Fruit fly (Drosophila melanogaster) whole organism: Measurements from ENCODE around the gene Nepl19.
A peak's percentile ranks its signal among the peaks of the same experiment; 100 is the strongest.

Source experiments
- CG8478 ChIP-seq: fragments of >200 bp; optimal IDR thresholded peaks from 2 replicates; lab custom pipeline; 2018; ENCODE audit warnings: inconsistent platforms
- Dll ChIP-seq: fragments of >200 bp; optimal IDR thresholded peaks from 2 replicates; lab custom pipeline; 2017
- EcR ChIP-seq, 2 experiments: fragments of >200 bp; optimal IDR thresholded peaks; 2 replicates each; lab custom pipeline; 2017; ENCODE audit warnings: missing biosample characterization in 2 of 2, missing genetic modification characterization in 2 of 2, missing genetic modification reagents in 2 of 2
- pan ChIP-seq: fragments of >200 bp; optimal IDR thresholded peaks from 2 replicates; lab custom pipeline; 2017
- psq ChIP-seq: fragments of >200 bp; optimal IDR thresholded peaks from 2 replicates; lab custom pipeline; 2017
- usp ChIP-seq: fragments of >200 bp; optimal IDR thresholded peaks from 2 replicates; lab custom pipeline; 2017; ENCODE audit warnings: missing biosample characterization, missing genetic modification characterization, mixed read lengths

Gene Nepl19

dm6 chr3R:28847547-28848316, 32.2 kb downstream of the Nepl19 start:
- TF ChIP-seq CG8478 (lab: Kevin White, UChicago) (no peak), pan (lab: Kevin White, UChicago) (peak; percentile 31), EcR (GFP tag; optimal IDR thresholded peaks at IDR 0.05; lab: Kevin White, UChicago) (no peak)

- TF ChIP-seq pan (lab: Kevin White, UChicago) (peak; percentile 48), Dll (lab: Kevin White, UChicago) (no peak), EcR (GFP tag; optimal IDR thresholded peaks at IDR 0.05; lab: Kevin White, UChicago) (peak in 1 of 2 experiments; percentile 22)
These were observed 32.9 kb downstream of the Nepl19 start for dm6 chr3R:28846877-28847529.

- no peak for TF ChIP-seq pan (lab: Kevin White, UChicago)
- TF ChIP-seq Dll (lab: Kevin White, UChicago), result no peak
- TF ChIP-seq usp (GFP tag; lab: Kevin White, UChicago), result no peak
- TF ChIP-seq CG8478 (lab: Kevin White, UChicago), result no peak
- no peak for TF ChIP-seq psq (lab: Kevin White, UChicago)
- TF ChIP-seq EcR (GFP tag; optimal IDR thresholded peaks at IDR 0.05; lab: Kevin White, UChicago), result no peak
These were observed 33.9 kb downstream of the Nepl19 start for dm6 chr3R:28845981-28846380.

- no peak for TF ChIP-seq usp (GFP tag; lab: Kevin White, UChicago)
These were observed 34.5 kb downstream of the Nepl19 start for dm6 chr3R:28845377-28845876.

dm6 chr3R:28844611-28845376, 35.1 kb downstream of the Nepl19 start, which contains the start of the genes Apc and spg:
Apc (minus strand) TSS chr3R:28844748.
spg (plus strand) TSS chr3R:28845270.
- no peak for TF ChIP-seq psq (lab: Kevin White, UChicago)
- TF ChIP-seq CG8478 (lab: Kevin White, UChicago), result no peak
- no peak for TF ChIP-seq usp (GFP tag; lab: Kevin White, UChicago)
- no peak for TF ChIP-seq pan (lab: Kevin White, UChicago)
- no peak for TF ChIP-seq EcR (GFP tag; optimal IDR thresholded peaks at IDR 0.05; lab: Kevin White, UChicago)
- no peak for TF ChIP-seq Dll (lab: Kevin White, UChicago)

dm6 chr3R:28843776-28844610, 35.9 kb downstream of the Nepl19 start:
- TF ChIP-seq psq (lab: Kevin White, UChicago), result no peak
- TF ChIP-seq pan (lab: Kevin White, UChicago), result no peak
- TF ChIP-seq Dll (lab: Kevin White, UChicago), result no peak
- no peak for TF ChIP-seq usp (GFP tag; lab: Kevin White, UChicago)
- no peak for TF ChIP-seq CG8478 (lab: Kevin White, UChicago)
- TF ChIP-seq EcR (GFP tag; optimal IDR thresholded peaks at IDR 0.05; lab: Kevin White, UChicago), result no peak

dm6 chr3R:28842431-28842830, 37.5 kb downstream of the Nepl19 start:
- no peak for TF ChIP-seq Dll (lab: Kevin White, UChicago)

- no peak for TF ChIP-seq EcR (GFP tag; optimal IDR thresholded peaks at IDR 0.05; lab: Kevin White, UChicago)
- TF ChIP-seq Dll (lab: Kevin White, UChicago), result no peak
- no peak for TF ChIP-seq usp (GFP tag; lab: Kevin White, UChicago)
- no peak for TF ChIP-seq pan (lab: Kevin White, UChicago)
These were observed 38.0 kb downstream of the Nepl19 start for dm6 chr3R:28841968-28842367.

dm6 chr3R:28840620-28841019, 39.3 kb downstream of the Nepl19 start:
- TF ChIP-seq pan (lab: Kevin White, UChicago), result no peak
- no peak for TF ChIP-seq usp (GFP tag; lab: Kevin White, UChicago)
- no peak for TF ChIP-seq CG8478 (lab: Kevin White, UChicago)
- no peak for TF ChIP-seq EcR (GFP tag; optimal IDR thresholded peaks at IDR 0.05; lab: Kevin White, UChicago)
- no peak for TF ChIP-seq Dll (lab: Kevin White, UChicago)
- no peak for TF ChIP-seq psq (lab: Kevin White, UChicago)

- TF ChIP-seq usp (GFP tag; lab: Kevin White, UChicago), result no peak
- TF ChIP-seq CG8478 (lab: Kevin White, UChicago), result no peak
- TF ChIP-seq pan (lab: Kevin White, UChicago), result no peak
- no peak for TF ChIP-seq EcR (GFP tag; optimal IDR thresholded peaks at IDR 0.05; lab: Kevin White, UChicago)
- TF ChIP-seq Dll (lab: Kevin White, UChicago), result no peak
- TF ChIP-seq psq (lab: Kevin White, UChicago), result no peak
These were observed 48.2 kb downstream of the Nepl19 start, which contains the start of gene WASp for dm6 chr3R:28831626-28832267. WASp (minus strand) TSS chr3R:28832024.
